Worm (Caenorhabditis elegans) whole organism, L4 larva: Measurements from ENCODE around the gene ZK512.10.

ENCODE experiments used
- D1046.2 ChIP-seq: fragments of 200-800 bp; sonication (Bioruptor generic); IDR thresholded peaks from 2 replicates; pipeline ENCODE4 v1.3.6; 2022; ENCODE audit warnings: missing genetic modification characterization, missing compliant biosample characterization
- F10B5.3 ChIP-seq: sonication (generic microtip); optimal IDR thresholded peaks from 2 replicates; lab custom pipeline; 2016; ENCODE audit warnings: mild to moderate bottlenecking, missing genetic modification characterization, missing compliant biosample characterization
- F26F4.8 ChIP-seq: fragments of 200-800 bp; sonication (Bioruptor generic); conservative IDR thresholded peaks from 2 replicates; pipeline ENCODE4 v1.3.6; 2022; ENCODE audit warnings: missing genetic modification characterization, missing compliant biosample characterization
- R02D3.7 ChIP-seq: fragments of 150-350 bp; sonication (generic microtip); optimal IDR thresholded peaks from 3 replicates; lab custom pipeline; 2014; ENCODE audit warnings: missing biosample characterization, missing genetic modification characterization
- T20F7.1 ChIP-seq: fragments of 200-800 bp; sonication (Bioruptor generic); optimal IDR thresholded peaks from 2 replicates; lab custom pipeline; 2018; ENCODE audit warnings: mild to moderate bottlenecking, missing genetic modification characterization, missing compliant biosample characterization
- Y105C5A.15 ChIP-seq: fragments of 200-800 bp; sonication (Bioruptor generic); IDR thresholded peaks from 2 replicates; pipeline ENCODE4 v1.3.6; 2022; ENCODE audit warnings: missing genetic modification characterization, missing compliant biosample characterization
- Y48G9A.11 ChIP-seq: fragments of 200-800 bp; sonication (Bioruptor generic); IDR thresholded peaks from 2 replicates; pipeline ENCODE4 v1.3.6; 2022; ENCODE audit warnings: missing genetic modification reagents, missing genetic modification characterization, missing compliant biosample characterization
- Y5F2A.4 ChIP-seq: fragments of 200-800 bp; sonication (Bioruptor generic); optimal IDR thresholded peaks from 2 replicates; lab custom pipeline; 2018; ENCODE audit warnings: mild to moderate bottlenecking, missing genetic modification characterization, missing compliant biosample characterization
- aly-2 ChIP-seq: sonication (generic microtip); optimal IDR thresholded peaks from 2 replicates; lab custom pipeline; 2018; ENCODE audit warnings: missing biosample characterization, missing genetic modification characterization
- ama-1 ChIP-seq: fragments of 150-350 bp; optimal IDR thresholded peaks from 2 replicates; lab custom pipeline; 2014; ENCODE audit warnings: inconsistent platforms, mixed read lengths
- arid-1 ChIP-seq: fragments of 200-800 bp; sonication (Bioruptor generic); conservative IDR thresholded peaks from 2 replicates; pipeline ENCODE4 v1.3.6; 2022; ENCODE audit warnings: missing genetic modification reagents, missing genetic modification characterization, missing compliant biosample characterization
- ceh-20 ChIP-seq: fragments of 200-800 bp; sonication (Bioruptor generic); IDR thresholded peaks from 2 replicates; pipeline ENCODE4 v1.3.6; 2022; ENCODE audit warnings: missing genetic modification reagents, missing genetic modification characterization, missing compliant biosample characterization
- ceh-32 ChIP-seq: sonication (generic microtip); optimal IDR thresholded peaks from 2 replicates; lab custom pipeline; 2016; ENCODE audit warnings: mild to moderate bottlenecking, missing genetic modification characterization, missing compliant biosample characterization; ENCODE audit not compliant: poor library complexity
- ces-1 ChIP-seq: fragments of 150-350 bp; sonication (generic microtip); optimal IDR thresholded peaks from 4 replicates; lab custom pipeline; 2014; ENCODE audit warnings: missing biosample characterization, missing genetic modification reagents, missing genetic modification characterization
- daf-12 ChIP-seq: fragments of 150-350 bp; optimal IDR thresholded peaks from 2 replicates; lab custom pipeline; 2014; ENCODE audit warnings: missing biosample characterization, missing genetic modification reagents, missing genetic modification characterization
- daf-8 ChIP-seq: fragments of 200-800 bp; sonication (Bioruptor generic); IDR thresholded peaks from 2 replicates; pipeline ENCODE4 v1.3.6; 2022; ENCODE audit warnings: missing genetic modification characterization, missing compliant biosample characterization
- dmd-6 ChIP-seq: fragments of 200-800 bp; sonication (Bioruptor generic); IDR thresholded peaks from 2 replicates; pipeline ENCODE4 v1.3.6; 2022; ENCODE audit warnings: missing genetic modification reagents, missing genetic modification characterization, missing compliant biosample characterization
- dmd-9 ChIP-seq: fragments of 200-800 bp; sonication (Bioruptor generic); IDR thresholded peaks from 2 replicates; pipeline ENCODE4 v1.3.6; 2022; ENCODE audit warnings: missing genetic modification reagents, missing genetic modification characterization, missing compliant biosample characterization
- dpl-1 ChIP-seq: fragments of 150-350 bp; optimal IDR thresholded peaks from 2 replicates; lab custom pipeline; 2014; ENCODE audit warnings: missing biosample characterization, missing genetic modification reagents, missing genetic modification characterization
- egl-27 ChIP-seq: sonication (generic microtip); optimal IDR thresholded peaks from 3 replicates; lab custom pipeline; 2017; ENCODE audit warnings: missing biosample characterization, missing genetic modification reagents, missing genetic modification characterization
- egl-43 ChIP-seq: fragments of 200-800 bp; sonication (Bioruptor generic); IDR thresholded peaks from 2 replicates; pipeline ENCODE4 v1.3.6; 2022; ENCODE audit warnings: missing genetic modification reagents, missing genetic modification characterization, missing compliant biosample characterization
- fkh-10 ChIP-seq: fragments of 150-350 bp; optimal IDR thresholded peaks from 2 replicates; lab custom pipeline; 2014; ENCODE audit warnings: missing biosample characterization, missing genetic modification reagents, missing genetic modification characterization
- fos-1 ChIP-seq: fragments of 150-350 bp; optimal IDR thresholded peaks from 2 replicates; lab custom pipeline; 2014; ENCODE audit warnings: missing biosample characterization, missing genetic modification characterization
- gei-8 ChIP-seq: fragments of 200-800 bp; sonication (Bioruptor generic); optimal IDR thresholded peaks from 2 replicates; lab custom pipeline; 2018; ENCODE audit warnings: mild to moderate bottlenecking, missing genetic modification characterization, missing compliant biosample characterization
- lin-1 ChIP-seq: fragments of 200-800 bp; sonication (Bioruptor generic); IDR thresholded peaks from 2 replicates; pipeline ENCODE4 v1.3.6; 2022; ENCODE audit warnings: missing genetic modification reagents, missing genetic modification characterization, missing compliant biosample characterization
- lin-38 ChIP-seq: fragments of 200-800 bp; sonication (Bioruptor generic); IDR thresholded peaks from 2 replicates; pipeline ENCODE4 v1.3.6; 2022; ENCODE audit warnings: missing genetic modification reagents, missing genetic modification characterization, missing compliant biosample characterization
- lin-39 ChIP-seq: fragments of 150-350 bp; optimal IDR thresholded peaks from 2 replicates; lab custom pipeline; 2014; ENCODE audit warnings: missing biosample characterization, missing genetic modification reagents, missing genetic modification characterization
- lir-3 ChIP-seq: sonication (generic microtip); optimal IDR thresholded peaks from 2 replicates; lab custom pipeline; 2016; ENCODE audit warnings: mild to moderate bottlenecking, missing genetic modification characterization, missing compliant biosample characterization
- lsy-2 ChIP-seq, 2 experiments: fragments of 150-350 bp in 1 of 2; sonication (generic microtip) in 1 of 2; optimal IDR thresholded peaks; 2 replicates each; lab custom pipeline; 2014 to 2017; ENCODE audit warnings: missing biosample characterization in 2 of 2, missing genetic modification characterization in 2 of 2
- madf-5 ChIP-seq, 2 experiments: fragments of 200-800 bp; sonication (Bioruptor generic); IDR thresholded peaks; 2 replicates each; pipeline ENCODE4 v1.3.6; 2022; ENCODE audit warnings: missing compliant biosample characterization in 2 of 2, missing genetic modification characterization in 2 of 2
- madf-9 ChIP-seq: fragments of 200-800 bp; sonication (Bioruptor generic); conservative IDR thresholded peaks from 2 replicates; pipeline ENCODE4 v1.3.6; 2022; ENCODE audit warnings: missing genetic modification reagents, missing genetic modification characterization, missing compliant biosample characterization
- mxl-3 ChIP-seq: fragments of 200-800 bp; sonication (Bioruptor generic); optimal IDR thresholded peaks from 2 replicates; lab custom pipeline; 2018; ENCODE audit warnings: mild to moderate bottlenecking, missing genetic modification characterization, missing compliant biosample characterization
- nhr-10 ChIP-seq: fragments of 150-350 bp; optimal IDR thresholded peaks from 2 replicates; lab custom pipeline; 2014; ENCODE audit warnings: missing biosample characterization, missing genetic modification characterization
- nhr-11 ChIP-seq: fragments of 150-350 bp; optimal IDR thresholded peaks from 2 replicates; lab custom pipeline; 2014; ENCODE audit warnings: missing biosample characterization, missing genetic modification characterization
- nhr-111 ChIP-seq: fragments of 200-800 bp; sonication (Bioruptor generic); optimal IDR thresholded peaks from 2 replicates; lab custom pipeline; 2018; ENCODE audit warnings: mild to moderate bottlenecking, missing genetic modification characterization, missing compliant biosample characterization
- nhr-41 ChIP-seq: fragments of 200-800 bp; sonication (Bioruptor generic); IDR thresholded peaks from 2 replicates; pipeline ENCODE4 v1.3.6; 2022; ENCODE audit warnings: missing genetic modification reagents, missing genetic modification characterization, missing compliant biosample characterization
- nhr-42 ChIP-seq: fragments of 200-800 bp; sonication (Bioruptor generic); IDR thresholded peaks from 2 replicates; pipeline ENCODE4 v1.3.6; 2022; ENCODE audit warnings: missing genetic modification characterization, missing compliant biosample characterization
- php-3 ChIP-seq: fragments of 200-800 bp; sonication (Bioruptor generic); IDR thresholded peaks from 2 replicates; pipeline ENCODE4 v1.3.6; 2022; ENCODE audit warnings: missing genetic modification reagents, missing genetic modification characterization, missing compliant biosample characterization
- pqm-1 ChIP-seq: sonication (generic microtip); optimal IDR thresholded peaks from 2 replicates; lab custom pipeline; 2017; ENCODE audit warnings: missing biosample characterization, missing genetic modification characterization
- rbr-2 ChIP-seq: sonication (generic microtip); optimal IDR thresholded peaks from 2 replicates; lab custom pipeline; 2016; ENCODE audit warnings: missing genotype, missing genetic modification characterization, missing compliant biosample characterization
- saeg-2 ChIP-seq: fragments of 200-800 bp; sonication (Bioruptor generic); IDR thresholded peaks from 2 replicates; pipeline ENCODE4 v1.3.6; 2022; ENCODE audit warnings: missing genetic modification reagents, missing genetic modification characterization, missing compliant biosample characterization
- sdz-12 ChIP-seq: fragments of 200-800 bp; sonication (Bioruptor generic); optimal IDR thresholded peaks from 2 replicates; lab custom pipeline; 2018; ENCODE audit warnings: mild to moderate bottlenecking, missing genetic modification characterization, missing compliant biosample characterization
- set-16 ChIP-seq: fragments of 200-800 bp; sonication (Bioruptor generic); IDR thresholded peaks from 2 replicates; pipeline ENCODE4 v1.3.6; 2022; ENCODE audit warnings: missing genetic modification reagents, missing genetic modification characterization, missing compliant biosample characterization
- skn-1 ChIP-seq: fragments of 150-350 bp; optimal IDR thresholded peaks from 2 replicates; lab custom pipeline; 2014; ENCODE audit warnings: missing biosample characterization, missing genetic modification characterization
- snpc-1.2 ChIP-seq: fragments of 200-800 bp; sonication (Bioruptor generic); IDR thresholded peaks from 2 replicates; pipeline ENCODE4 v1.3.6; 2022; ENCODE audit warnings: missing genetic modification reagents, missing genetic modification characterization, missing compliant biosample characterization
- spr-1 ChIP-seq: sonication (generic microtip); optimal IDR thresholded peaks from 2 replicates; lab custom pipeline; 2016; ENCODE audit warnings: mild to moderate bottlenecking, missing genetic modification characterization, missing compliant biosample characterization
- spr-3 ChIP-seq: fragments of 200-800 bp; sonication (Bioruptor generic); optimal IDR thresholded peaks from 2 replicates; lab custom pipeline; 2018; ENCODE audit warnings: mild to moderate bottlenecking, missing genetic modification characterization, missing compliant biosample characterization
- unc-39 ChIP-seq: sonication (generic microtip); optimal IDR thresholded peaks from 2 replicates; lab custom pipeline; 2017; ENCODE audit warnings: missing biosample characterization, missing genetic modification characterization
- unc-62 ChIP-seq, 3 experiments: fragments of 150-350 bp in 1 of 3; sonication (generic microtip); optimal IDR thresholded peaks in 2 of 3; peaks in 1 of 3; 1 replicate in 1 of 3; 2 replicates in 2 of 3; lab custom pipeline; 2014 to 2017; ENCODE audit warnings: missing biosample characterization in 3 of 3, missing genetic modification characterization in 3 of 3, missing genetic modification reagents in 3 of 3, missing genotype in 1 of 3
- vab-7 ChIP-seq: fragments of 200-800 bp; sonication (Bioruptor generic); IDR thresholded peaks from 2 replicates; pipeline ENCODE4 v1.3.6; 2022; ENCODE audit warnings: missing genetic modification reagents, missing genetic modification characterization, missing compliant biosample characterization
- zip-11 ChIP-seq: fragments of 200-800 bp; sonication (Bioruptor generic); IDR thresholded peaks from 2 replicates; pipeline ENCODE4 v1.3.6; 2022; ENCODE audit warnings: missing genetic modification characterization, missing compliant biosample characterization

ZK512.10 gene

DNA sequence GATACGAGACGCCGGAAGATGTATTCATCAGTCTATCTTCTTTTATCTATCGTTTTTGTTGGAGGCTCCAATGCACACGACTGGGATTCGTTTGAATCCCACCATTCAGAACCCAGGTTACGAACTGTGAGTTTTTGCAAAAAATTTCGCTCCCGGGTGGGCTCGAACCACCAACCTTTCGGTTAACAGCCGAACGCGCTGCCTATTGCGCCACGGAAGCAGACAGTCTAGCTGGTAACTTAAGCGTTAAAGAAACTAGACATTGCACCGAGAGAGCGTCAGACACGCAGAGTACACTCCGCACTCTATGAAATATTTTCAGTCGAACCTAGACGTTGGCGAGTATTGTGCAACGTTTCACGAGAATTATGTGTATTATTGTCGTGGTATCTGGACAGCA lies 26.6 kb upstream of the ZK512.10 start (continued):
- TF ChIP-seq lin-38 (GFP tag; lab: Robert Waterston, UW): peak; percentile 84
- peak; percentile 82 for TF ChIP-seq Y48G9A.11 (GFP tag; lab: Robert Waterston, UW)
- peak; percentile 65 for TF ChIP-seq madf-9 (GFP tag; lab: Robert Waterston, UW)
- TF ChIP-seq daf-12 (tag; lab: Kevin White, UChicago): no peak
- TF ChIP-seq fos-1 (tag; lab: Kevin White, UChicago): no peak
- TF ChIP-seq ces-1 (GFP tag; lab: Kevin White, UChicago): no peak
- peak; percentile 52 for TF ChIP-seq gei-8
- TF ChIP-seq pqm-1 (tag; lab: Kevin White, UChicago): no peak
- no peak for TF ChIP-seq unc-39 (tag; lab: Kevin White, UChicago)
- TF ChIP-seq ceh-20: peak; percentile 38
- no peak for TF ChIP-seq R02D3.7 (tag; lab: Kevin White, UChicago)
- TF ChIP-seq set-16: peak; percentile 20; the same call in 1 of the 2 replicates
- no peak for TF ChIP-seq F10B5.3
- TF ChIP-seq nhr-111: peak; percentile 59
- 0 out of 2 replicates have a peak, but pooled peaks have one; percentile 25 for TF ChIP-seq zip-11
- TF ChIP-seq unc-62 (GFP tag; optimal IDR thresholded peaks at IDR 0.05 in 1 of 2; lab: Kevin White, UChicago): peak in 1 of 2 experiments; percentile 92
- no peak for TF ChIP-seq unc-62 (tag; optimal IDR thresholded peaks at IDR 0.05; lab: Kevin White, UChicago)
- no peak for TF ChIP-seq skn-1 (tag; lab: Kevin White, UChicago)
- peak; percentile 41 for TF ChIP-seq spr-1 (tag; lab: Kevin White, UChicago)
- peak; percentile 35 for TF ChIP-seq T20F7.1
- TF ChIP-seq nhr-42 (GFP tag; lab: Robert Waterston, UW): no peak
- no peak for TF ChIP-seq ama-1 (lab: Kevin White, UChicago)
- TF ChIP-seq egl-27 (tag; lab: Kevin White, UChicago): no peak
- TF ChIP-seq ceh-32 (tag; lab: Kevin White, UChicago): no peak
- no peak for TF ChIP-seq sdz-12 (GFP tag; lab: Kevin White, UChicago)
- TF ChIP-seq mxl-3: peak; percentile 0
- peak; percentile 95 for TF ChIP-seq egl-43
- TF ChIP-seq lir-3 (tag; lab: Kevin White, UChicago): no peak
- TF ChIP-seq vab-7 (GFP tag; lab: Robert Waterston, UW): peak; percentile 90
- TF ChIP-seq snpc-1.2 (GFP tag; lab: Robert Waterston, UW): peak; percentile 73
- no peak for TF ChIP-seq lin-39 (tag; lab: Kevin White, UChicago)
- peak; percentile 59 for TF ChIP-seq dmd-6 (GFP tag; lab: Robert Waterston, UW)
- TF ChIP-seq dpl-1 (GFP tag; lab: Kevin White, UChicago): peak; percentile 1
- 0 out of 2 replicates have a peak, but pooled peaks have one; percentile 69 for TF ChIP-seq saeg-2 (GFP tag; lab: Robert Waterston, UW)
- peak; percentile 75 for TF ChIP-seq arid-1 (GFP tag; lab: Robert Waterston, UW)
- no peak for TF ChIP-seq fkh-10 (GFP tag; lab: Kevin White, UChicago)
- no peak for TF ChIP-seq php-3 (GFP tag; lab: Robert Waterston, UW)
- TF ChIP-seq D1046.2: peak; percentile 76
- TF ChIP-seq nhr-41: 0 out of 2 replicates have a peak, but pooled peaks have one; percentile 44
- no peak for TF ChIP-seq spr-3
- TF ChIP-seq Y5F2A.4 (GFP tag; lab: Kevin White, UChicago): peak; percentile 26
- TF ChIP-seq rbr-2 (tag; lab: Kevin White, UChicago): peak; percentile 38
- no peak for TF ChIP-seq nhr-10 (tag; lab: Kevin White, UChicago)
- TF ChIP-seq lsy-2 (tag; optimal IDR thresholded peaks at IDR 0.05; lab: Kevin White, UChicago): no peak
- TF ChIP-seq madf-5 (GFP tag; IDR thresholded peaks at IDR 0.05; lab: Robert Waterston, UW): peak in 1 of 2 experiments; percentile 88; a peak in 2 of 4 replicates
- 0 out of 2 replicates have a peak, but pooled peaks have one; percentile 16 for TF ChIP-seq lin-1 (GFP tag; lab: Robert Waterston, UW)
- TF ChIP-seq nhr-11 (tag; lab: Kevin White, UChicago): peak; percentile 23
- peak; percentile 67 for TF ChIP-seq dmd-9 (GFP tag; lab: Robert Waterston, UW)
- peak; percentile 75 for TF ChIP-seq F26F4.8 (GFP tag; lab: Robert Waterston, UW)
- TF ChIP-seq daf-8 (GFP tag; lab: Robert Waterston, UW): no peak
- TF ChIP-seq Y105C5A.15: peak; percentile 77; the same call in 1 of the 2 replicates
- TF ChIP-seq aly-2 (tag; lab: Kevin White, UChicago): no peak
